Fruit fly (Drosophila melanogaster): Measurements from ENCODE around the gene CG12974.
A peak's percentile ranks its signal among the peaks of the same experiment; 100 is the strongest.

- TF ChIP-seq pan (optimal IDR thresholded peaks at IDR 0.05), result no peak
- TF ChIP-seq psq (optimal IDR thresholded peaks at IDR 0.05), result no peak
- TF ChIP-seq CG8478 (optimal IDR thresholded peaks at IDR 0.05), result no peak
- TF ChIP-seq EcR (GFP tag; optimal IDR thresholded peaks at IDR 0.05), result peak in 1 of 2 experiments; percentile 62
- TF ChIP-seq usp (GFP tag; optimal IDR thresholded peaks at IDR 0.05), result no peak
Measured at dm6 chr3L:21259257-21259656, 26.5 kb downstream of the CG12974 start.

Data from whole organism.